Fruit fly (Drosophila melanogaster): Measurements from ENCODE around the gene Hr39.

DNA sequence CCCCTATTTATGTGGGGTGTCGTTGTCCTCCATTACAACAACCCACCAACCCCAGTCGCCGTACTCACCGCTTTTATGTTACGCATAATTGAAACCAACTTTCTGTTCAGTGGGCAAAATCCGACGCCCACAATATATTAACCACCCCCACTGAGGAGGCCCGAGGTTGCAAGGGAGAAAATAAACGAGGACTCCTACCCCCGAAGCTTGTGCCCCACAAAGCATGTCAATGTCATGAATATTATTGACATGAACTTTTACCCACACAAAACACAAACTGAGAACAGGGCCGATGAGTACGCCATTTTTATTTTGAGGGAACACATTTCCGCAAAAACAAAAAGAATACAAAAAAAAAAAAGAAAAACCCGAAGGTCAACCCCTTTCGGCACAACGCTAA is 10.9 kb downstream of the Hr39 start:
- TF ChIP-seq psq (optimal IDR thresholded peaks at IDR 0.05) (no peak), Dll (optimal IDR thresholded peaks at IDR 0.05) (no peak)

Measured in whole organism.